Worm (Caenorhabditis elegans): ENCODE results near the gene T05G5.4.

The T05G5.4 gene

ce11 chrIII:9717243-9717642 is 31.5 kb upstream of the T05G5.4 start (continued):
- peak; percentile 82; the same call in 1 of the 2 replicates for TF ChIP-seq lin-1 (GFP tag; IDR thresholded peaks at IDR 0.05)
- no peak for TF ChIP-seq Y105C5A.15 (GFP tag; IDR thresholded peaks at IDR 0.05)
- no peak for TF ChIP-seq ces-1 (GFP tag; optimal IDR thresholded peaks at IDR 0.05)
- no peak for TF ChIP-seq ceh-62 (tag; optimal IDR thresholded peaks at IDR 0.05)
- TF ChIP-seq madf-9 (GFP tag; conservative IDR thresholded peaks at IDR 0.05), result no peak
- TF ChIP-seq nhr-28 (tag; optimal IDR thresholded peaks at IDR 0.05), result peak; percentile 40
- TF ChIP-seq zip-2 (tag; optimal IDR thresholded peaks at IDR 0.05), result no peak
- TF ChIP-seq hif-1 (tag; optimal IDR thresholded peaks at IDR 0.05), result peak in 1 of 2 experiments; percentile 8
- no peak for TF ChIP-seq nhr-76 (tag; optimal IDR thresholded peaks at IDR 0.05)
- no peak for TF ChIP-seq pqm-1 (tag; optimal IDR thresholded peaks at IDR 0.05)
- TF ChIP-seq daf-8 (GFP tag; IDR thresholded peaks at IDR 0.05), result no peak
- TF ChIP-seq unc-39 (tag; optimal IDR thresholded peaks at IDR 0.05), result no peak
- TF ChIP-seq mxl-3 (GFP tag; optimal IDR thresholded peaks at IDR 0.05), result no peak
- TF ChIP-seq nhr-25 (tag; optimal IDR thresholded peaks at IDR 0.05; ENCODE audit: borderline replicate concordance, insufficient read depth), result peak; percentile 63
- no peak for TF ChIP-seq aly-2 (tag; optimal IDR thresholded peaks at IDR 0.05)
- no peak for TF ChIP-seq Y5F2A.4 (GFP tag; optimal IDR thresholded peaks at IDR 0.05)
- peak; percentile 79 for TF ChIP-seq dve-1 (tag; optimal IDR thresholded peaks at IDR 0.05; ENCODE audit: insufficient read depth)
- no peak for TF ChIP-seq ceh-82 (tag; optimal IDR thresholded peaks at IDR 0.05)
- no peak for TF ChIP-seq ctbp-1 (GFP tag; IDR thresholded peaks at IDR 0.05)
- TF ChIP-seq daf-12 (tag; optimal IDR thresholded peaks at IDR 0.05), result no peak
- no peak; the same call in 1 of the 2 replicates for TF ChIP-seq hmg-1.1 (GFP tag; IDR thresholded peaks at IDR 0.05)
- peak; percentile 49; the same call in 1 of the 2 replicates for TF ChIP-seq php-3 (GFP tag; IDR thresholded peaks at IDR 0.05)
- peak; percentile 63 for TF ChIP-seq nhr-48 (tag; optimal IDR thresholded peaks at IDR 0.05)
- TF ChIP-seq zfp-2 (tag; optimal IDR thresholded peaks at IDR 0.05), result no peak
- TF ChIP-seq ceh-32 (tag; optimal IDR thresholded peaks at IDR 0.05; ENCODE audit: poor library complexity), result no peak
- TF ChIP-seq mdt-29 (GFP tag; IDR thresholded peaks at IDR 0.05), result no peak
- no peak for TF ChIP-seq F44E2.7 (GFP tag; IDR thresholded peaks at IDR 0.05)
- TF ChIP-seq unc-62 (GFP tag; optimal IDR thresholded peaks at IDR 0.05 in 1 of 2), result peak in 1 of 2 experiments; percentile 35
- TF ChIP-seq unc-62 (tag; optimal IDR thresholded peaks at IDR 0.05), result no peak
- no peak for TF ChIP-seq nhr-111 (GFP tag; optimal IDR thresholded peaks at IDR 0.05)
- TF ChIP-seq tra-1 (GFP tag; IDR thresholded peaks at IDR 0.05), result peak; percentile 28; the same call in 1 of the 2 replicates
- peak; percentile 20 for TF ChIP-seq rbr-2 (tag; optimal IDR thresholded peaks at IDR 0.05)
- TF ChIP-seq dmd-6 (GFP tag; IDR thresholded peaks at IDR 0.05), result peak; percentile 63
- TF ChIP-seq unc-130 (GFP tag; optimal IDR thresholded peaks at IDR 0.05), result peak; percentile 2
- TF ChIP-seq attf-4 (tag; optimal IDR thresholded peaks at IDR 0.05), result peak; percentile 25
- TF ChIP-seq nhr-42 (GFP tag; IDR thresholded peaks at IDR 0.05), result peak; percentile 27; the same call in 1 of the 2 replicates
- TF ChIP-seq ztf-11 (tag; optimal IDR thresholded peaks at IDR 0.05), result no peak
- no peak for TF ChIP-seq zag-1 (tag; optimal IDR thresholded peaks at IDR 0.05)
- TF ChIP-seq dpl-1 (GFP tag; optimal IDR thresholded peaks at IDR 0.05), result peak; percentile 30
- TF ChIP-seq spr-3 (GFP tag; optimal IDR thresholded peaks at IDR 0.05), result no peak
- no peak for TF ChIP-seq lin-39 (tag; optimal IDR thresholded peaks at IDR 0.05)
- TF ChIP-seq nhr-102 (tag; optimal IDR thresholded peaks at IDR 0.05), result peak; percentile 73
- no peak; the same call in 1 of the 2 replicates for TF ChIP-seq Y48G9A.11 (GFP tag; IDR thresholded peaks at IDR 0.05)
- peak; percentile 16 for TF ChIP-seq spr-1 (tag; optimal IDR thresholded peaks at IDR 0.05)
- no peak for TF ChIP-seq lin-29 (GFP tag; IDR thresholded peaks at IDR 0.05)
- TF ChIP-seq Y75B8A.6 (GFP tag; IDR thresholded peaks at IDR 0.05), result no peak
- no peak for TF ChIP-seq zip-11 (GFP tag; IDR thresholded peaks at IDR 0.05)
- peak; percentile 94 for TF ChIP-seq ama-1 (optimal IDR thresholded peaks at IDR 0.05)
- no peak for TF ChIP-seq nhr-237 (tag; optimal IDR thresholded peaks at IDR 0.05)
- TF ChIP-seq nhr-77 (tag; optimal IDR thresholded peaks at IDR 0.05), result no peak
- no peak; the same call in 1 of the 2 replicates for TF ChIP-seq snpc-1.2 (GFP tag; IDR thresholded peaks at IDR 0.05)
- TF ChIP-seq hlh-30 (tag; optimal IDR thresholded peaks at IDR 0.05; ENCODE audit: insufficient read depth), result peak; percentile 68
- peak; percentile 60 for TF ChIP-seq aha-1 (tag)
